Fruit fly (Drosophila melanogaster) whole organism, embryonic: ENCODE results near the gene CG1092.

Experiments
- CG10267 ChIP-seq: fragments of 200-800 bp; sonication (Bioruptor generic); optimal IDR thresholded peaks from 2 replicates; lab custom pipeline; 2018; ENCODE audit warnings: missing biosample characterization, mild to moderate bottlenecking, missing genetic modification characterization, moderate library complexity
- CG10366 ChIP-seq: fragments of 200-800 bp; sonication (Bioruptor generic); IDR thresholded peaks from 2 replicates; pipeline ENCODE4 v1.3.6; 2022; ENCODE audit warnings: missing biosample characterization, missing genetic modification characterization
- CG12236 ChIP-seq: fragments of 200-800 bp; sonication (Bioruptor generic); optimal IDR thresholded peaks from 2 replicates; lab custom pipeline; 2016; ENCODE audit warnings: missing biosample characterization, missing genetic modification characterization
- CG12942 ChIP-seq: fragments of 200-800 bp; sonication (Bioruptor generic); optimal IDR thresholded peaks from 3 replicates; lab custom pipeline; 2016; ENCODE audit warnings: missing biosample characterization, missing genetic modification characterization
- CG13296 ChIP-seq: fragments of 200-800 bp; sonication (Bioruptor generic); optimal IDR thresholded peaks from 3 replicates; lab custom pipeline; 2018; ENCODE audit warnings: missing biosample characterization, mild to moderate bottlenecking, missing genetic modification characterization
- CG15696 ChIP-seq: fragments of 200-800 bp; sonication (Bioruptor generic); optimal IDR thresholded peaks from 2 replicates; lab custom pipeline; 2019; ENCODE audit warnings: missing biosample characterization, mild to moderate bottlenecking, missing genetic modification characterization, moderate library complexity
- CG1602 ChIP-seq: fragments of 200-800 bp; sonication (Bioruptor generic); optimal IDR thresholded peaks from 3 replicates; lab custom pipeline; 2016; ENCODE audit warnings: missing biosample characterization, missing genetic modification characterization
- CG2712 ChIP-seq: fragments of 200-800 bp; optimal IDR thresholded peaks from 3 replicates; lab custom pipeline; 2019; ENCODE audit warnings: missing biosample characterization, mild to moderate bottlenecking, missing genetic modification characterization, moderate library complexity
- CG3281 ChIP-seq: fragments of 200-800 bp; sonication (Bioruptor generic); optimal IDR thresholded peaks from 3 replicates; lab custom pipeline; 2017; ENCODE audit warnings: missing biosample characterization, mild to moderate bottlenecking, missing genetic modification characterization
- CG34422 ChIP-seq: fragments of 200-800 bp; sonication (Bioruptor generic); IDR thresholded peaks from 3 replicates; pipeline ENCODE4 v1.3.6; 2022; ENCODE audit warnings: missing biosample characterization, missing genetic modification characterization
- CG3726 ChIP-seq: fragments of 200-800 bp; sonication (Bioruptor generic); IDR thresholded peaks from 3 replicates; pipeline ENCODE4, ENCODE4 v1.3.6; 2022; ENCODE audit warnings: missing biosample characterization, missing genetic modification characterization
- CG43689 ChIP-seq: fragments of 200-800 bp; sonication (Bioruptor generic); IDR thresholded peaks from 2 replicates; pipeline ENCODE4 v1.3.6; 2022; ENCODE audit warnings: missing biosample characterization, missing genetic modification characterization
- CG6175 ChIP-seq: fragments of 200-800 bp; sonication (Bioruptor generic); IDR thresholded peaks from 3 replicates; pipeline ENCODE4 v1.3.6; 2022; ENCODE audit warnings: missing biosample characterization, missing genetic modification characterization
- CG7786 ChIP-seq: fragments of 200-800 bp; sonication (Bioruptor generic); optimal IDR thresholded peaks from 2 replicates; lab custom pipeline; 2016; ENCODE audit warnings: missing biosample characterization, missing genetic modification characterization
- CG9437 ChIP-seq: fragments of 200-800 bp; sonication (Bioruptor generic); optimal IDR thresholded peaks from 2 replicates; lab custom pipeline; 2018; ENCODE audit warnings: missing biosample characterization, mild to moderate bottlenecking, missing genetic modification characterization
- Dip2 ChIP-seq: fragments of 200-800 bp; sonication (Bioruptor generic); IDR thresholded peaks from 2 replicates; pipeline ENCODE4 v1.3.6; 2022; ENCODE audit warnings: missing biosample characterization, missing genetic modification characterization
- Doc3 ChIP-seq: fragments of 200-800 bp; sonication (Bioruptor generic); IDR thresholded peaks from 3 replicates; pipeline ENCODE4 v1.3.6; 2022; ENCODE audit warnings: missing biosample characterization, missing genetic modification characterization; ENCODE audit not compliant: partially characterized antibody
- HLH54F ChIP-seq: fragments of 200-800 bp; sonication (Bioruptor generic); optimal IDR thresholded peaks from 3 replicates; lab custom pipeline; 2016; ENCODE audit warnings: missing biosample characterization, missing genetic modification characterization
- Hmr ChIP-seq: fragments of 200-800 bp; sonication (Bioruptor generic); optimal IDR thresholded peaks from 3 replicates; lab custom pipeline; 2017; ENCODE audit warnings: mild to moderate bottlenecking, missing biosample characterization, missing genetic modification reagents, missing genetic modification characterization
- Hr39 ChIP-seq: fragments of >200 bp; optimal IDR thresholded peaks from 2 replicates; lab custom pipeline; 2017
- Hr51 ChIP-seq, 2 experiments: fragments of 200-800 bp; sonication (Bioruptor generic); optimal IDR thresholded peaks; 2 replicates in 1 of 2; 3 replicates in 1 of 2; lab custom pipeline; 2016 to 2018; ENCODE audit warnings: missing biosample characterization in 2 of 2, missing genetic modification characterization in 2 of 2, mild to moderate bottlenecking in 1 of 2, moderate library complexity in 1 of 2
- Mes4 ChIP-seq: fragments of 200-800 bp; sonication (Bioruptor generic); optimal IDR thresholded peaks from 2 replicates; lab custom pipeline; 2016; ENCODE audit warnings: missing biosample characterization, missing genetic modification characterization
- Mrtf ChIP-seq: fragments of 200-800 bp; sonication (Bioruptor generic); IDR thresholded peaks from 3 replicates; pipeline ENCODE4 v1.3.6; 2022; ENCODE audit warnings: missing biosample characterization, missing genetic modification characterization
- NK7.1 ChIP-seq: fragments of 200-800 bp; sonication (Bioruptor generic); optimal IDR thresholded peaks from 3 replicates; lab custom pipeline; 2016; ENCODE audit warnings: missing biosample characterization, missing genetic modification characterization
- Rfx ChIP-seq: fragments of 200-800 bp; sonication (Bioruptor generic); IDR thresholded peaks from 2 replicates; pipeline ENCODE4 v1.3.6; 2022; ENCODE audit warnings: missing biosample characterization, missing genetic modification characterization
- Sin3A ChIP-seq: fragments of >200 bp; optimal IDR thresholded peaks from 2 replicates; lab custom pipeline; 2018
- bsh ChIP-seq, 2 experiments: fragments of 200-800 bp; sonication (Bioruptor generic); optimal IDR thresholded peaks; 2 replicates each; lab custom pipeline; 2017 to 2018; ENCODE audit warnings: mild to moderate bottlenecking in 2 of 2, missing biosample characterization in 2 of 2, missing genetic modification characterization in 2 of 2, moderate library complexity in 1 of 2
- chm ChIP-seq: fragments of 200-800 bp; sonication (Bioruptor generic); IDR thresholded peaks from 2 replicates; pipeline ENCODE4 v1.3.6; 2022; ENCODE audit warnings: missing biosample characterization, missing genetic modification characterization
- dati ChIP-seq: fragments of 200-800 bp; sonication (Bioruptor generic); IDR thresholded peaks from 2 replicates; pipeline ENCODE4 v1.3.6; 2022; ENCODE audit warnings: missing biosample characterization, missing genetic modification characterization
- eyg ChIP-seq: fragments of 200-800 bp; sonication (Bioruptor generic); optimal IDR thresholded peaks from 3 replicates; lab custom pipeline; 2016; ENCODE audit warnings: missing biosample characterization, missing genetic modification characterization
- ftz-f1 ChIP-seq: fragments of 200-800 bp; sonication (Bioruptor generic); optimal IDR thresholded peaks from 2 replicates; lab custom pipeline; 2016; ENCODE audit warnings: missing biosample characterization, missing genetic modification characterization
- gcm ChIP-seq: fragments of 200-800 bp; sonication (Bioruptor generic); optimal IDR thresholded peaks from 2 replicates; lab custom pipeline; 2019; ENCODE audit warnings: missing biosample characterization, mild to moderate bottlenecking, missing genetic modification characterization, moderate library complexity
- gro ChIP-seq: fragments of 200-800 bp; sonication (Bioruptor generic); optimal IDR thresholded peaks from 2 replicates; lab custom pipeline; 2016; ENCODE audit warnings: missing biosample characterization, missing genetic modification characterization
- gsb ChIP-seq: fragments of 200-800 bp; sonication (Bioruptor generic); IDR thresholded peaks from 2 replicates; pipeline ENCODE4 v1.3.6; 2022; ENCODE audit warnings: missing biosample characterization, missing genetic modification characterization
- hth ChIP-seq: fragments of >200 bp; optimal IDR thresholded peaks from 2 replicates; lab custom pipeline; 2017; ENCODE audit warnings: inconsistent platforms
- kah ChIP-seq: fragments of 200-800 bp; sonication (Bioruptor generic); optimal IDR thresholded peaks from 2 replicates; lab custom pipeline; 2018; ENCODE audit warnings: missing biosample characterization, mild to moderate bottlenecking, missing genetic modification characterization
- lbe ChIP-seq: fragments of 200-800 bp; sonication (Bioruptor generic); optimal IDR thresholded peaks from 2 replicates; lab custom pipeline; 2016; ENCODE audit warnings: missing biosample characterization, mild to moderate bottlenecking, missing genetic modification characterization
- lmd ChIP-seq: fragments of 200-800 bp; sonication (Bioruptor generic); IDR thresholded peaks from 2 replicates; pipeline ENCODE4 v1.3.6; 2022; ENCODE audit warnings: missing biosample characterization, missing genetic modification characterization
- lov ChIP-seq, 2 experiments: fragments of 200-800 bp in 1 of 2; fragments of >200 bp in 1 of 2; sonication (Bioruptor generic) in 1 of 2; IDR thresholded peaks in 1 of 2; optimal IDR thresholded peaks in 1 of 2; 2 replicates in 1 of 2; 3 replicates in 1 of 2; pipeline versions ENCODE4 v1.3.6 to Lab custom; 2017 to 2022; ENCODE audit warnings: missing biosample characterization in 1 of 2, missing genetic modification characterization in 1 of 2
- luna ChIP-seq: fragments of 200-800 bp; sonication (Bioruptor generic); optimal IDR thresholded peaks from 2 replicates; lab custom pipeline; 2016; ENCODE audit warnings: missing biosample characterization, missing genetic modification characterization
- nerfin-1 ChIP-seq: fragments of 200-800 bp; sonication (Bioruptor generic); optimal IDR thresholded peaks from 3 replicates; lab custom pipeline; 2019; ENCODE audit warnings: missing biosample characterization, mild to moderate bottlenecking, missing genetic modification characterization, moderate library complexity
- nom ChIP-seq: fragments of 200-800 bp; sonication (Bioruptor generic); optimal IDR thresholded peaks from 2 replicates; lab custom pipeline; 2017; ENCODE audit warnings: missing biosample characterization, missing genetic modification characterization, mild to moderate bottlenecking, moderate library complexity, missing genetic modification reagents
- salm ChIP-seq: fragments of 200-800 bp; sonication (Bioruptor generic); optimal IDR thresholded peaks from 2 replicates; lab custom pipeline; 2018; ENCODE audit warnings: missing biosample characterization, mild to moderate bottlenecking, missing genetic modification characterization
- slbo ChIP-seq: fragments of 200-800 bp; sonication (Bioruptor generic); IDR thresholded peaks from 2 replicates; pipeline ENCODE4 v1.3.6; 2022; ENCODE audit warnings: missing biosample characterization, missing genetic modification characterization
- sqz ChIP-seq: fragments of 200-800 bp; sonication (Bioruptor generic); optimal IDR thresholded peaks from 3 replicates; lab custom pipeline; 2018; ENCODE audit warnings: missing biosample characterization, mild to moderate bottlenecking, missing genetic modification characterization
- ssp ChIP-seq: fragments of 200-800 bp; sonication (Bioruptor generic); IDR thresholded peaks from 2 replicates; pipeline ENCODE4 v1.3.6; 2022; ENCODE audit warnings: missing biosample characterization, missing genetic modification characterization
- tll ChIP-seq, 2 experiments: fragments of 200-800 bp in 1 of 2; fragments of >200 bp in 1 of 2; sonication (Bioruptor generic) in 1 of 2; optimal IDR thresholded peaks; 2 replicates each; lab custom pipeline; 2017 to 2019; ENCODE audit warnings: missing biosample characterization in 2 of 2, missing genetic modification characterization in 2 of 2, mild to moderate bottlenecking in 1 of 2, moderate library complexity in 1 of 2
- trh ChIP-seq: fragments of 200-800 bp; sonication (Bioruptor generic); optimal IDR thresholded peaks from 2 replicates; lab custom pipeline; 2016; ENCODE audit warnings: missing biosample characterization, missing genetic modification characterization
- usp ChIP-seq: fragments of >200 bp; optimal IDR thresholded peaks from 2 replicates; lab custom pipeline; 2017; ENCODE audit warnings: missing biosample characterization, missing genetic modification characterization
- wdn ChIP-seq: fragments of 200-800 bp; sonication (Bioruptor generic); IDR thresholded peaks from 2 replicates; pipeline ENCODE4 v1.3.6; 2022; ENCODE audit warnings: missing biosample characterization, missing genetic modification characterization

The CG1092 gene

dm6 chr3R:4229137-4229764 lies 37.3 kb upstream of the CG1092 start, which contains the start of gene DhpD (continued):
- TF ChIP-seq hth (lab: Kevin White, UChicago), result no peak
- TF ChIP-seq kah, result peak; percentile 31
- TF ChIP-seq Sin3A (lab: Kevin White, UChicago), result no peak
- TF ChIP-seq luna (GFP tag; lab: Kevin White, UChicago), result no peak
- TF ChIP-seq sqz, result no peak
- peak; percentile 75 for TF ChIP-seq CG15696 (tag; lab: Kevin White, UChicago)
- TF ChIP-seq CG43689 (GFP tag; lab: Robert Waterston, UW), result peak; percentile 51; the same call in 1 of the 2 replicates
- TF ChIP-seq lov (optimal IDR thresholded peaks at IDR 0.05; lab: Kevin White, UChicago), result no peak
- peak; percentile 78; the same call in 2 of the 3 replicates for TF ChIP-seq lov (GFP tag; IDR thresholded peaks at IDR 0.05; lab: Robert Waterston, UW)
- TF ChIP-seq eyg, result no peak
- TF ChIP-seq NK7.1 (GFP tag; lab: Kevin White, UChicago), result no peak
- TF ChIP-seq HLH54F (GFP tag; lab: Kevin White, UChicago), result peak; percentile 61
- no peak for TF ChIP-seq salm (tag; lab: Kevin White, UChicago)
- peak; percentile 82 for TF ChIP-seq lbe (GFP tag; lab: Kevin White, UChicago)
- TF ChIP-seq Hr39 (lab: Kevin White, UChicago), result no peak
- TF ChIP-seq Mes4 (GFP tag; lab: Kevin White, UChicago), result no peak
- no peak for TF ChIP-seq gcm (GFP tag; lab: Kevin White, UChicago)
- peak; percentile 70 for TF ChIP-seq CG13296 (GFP tag; lab: Kevin White, UChicago)
- TF ChIP-seq Hmr (GFP tag; lab: Kevin White, UChicago), result peak; percentile 73
- no peak for TF ChIP-seq Dip2
- peak; percentile 48 for TF ChIP-seq ssp
- TF ChIP-seq CG2712 (tag; lab: Kevin White, UChicago), result peak; percentile 79
- peak; percentile 38; the same call in 1 of the 2 replicates for TF ChIP-seq gsb (GFP tag; lab: Robert Waterston, UW)
- peak; percentile 34 to 64 for TF ChIP-seq bsh (GFP tag; optimal IDR thresholded peaks at IDR 0.05; lab: Kevin White, UChicago)
- no peak for TF ChIP-seq trh
- TF ChIP-seq CG12236, result no peak
- TF ChIP-seq CG3726 (GFP tag; lab: Robert Waterston, UW), result no peak
- no peak for TF ChIP-seq nerfin-1 (tag; lab: Kevin White, UChicago)
- peak; percentile 32; the same call in 1 of the 3 replicates for TF ChIP-seq CG6175 (GFP tag; lab: Robert Waterston, UW)
- 0 out of 2 replicates have a peak, but pooled peaks have one; percentile 13 for TF ChIP-seq dati (GFP tag; lab: Robert Waterston, UW)
- peak; percentile 9 for TF ChIP-seq CG9437
- peak; percentile 63 for TF ChIP-seq CG7786 (GFP tag; lab: Kevin White, UChicago)
- TF ChIP-seq wdn (GFP tag; lab: Robert Waterston, UW), result peak; percentile 60; the same call in 1 of the 2 replicates
- no peak for TF ChIP-seq usp (GFP tag; lab: Kevin White, UChicago)
- TF ChIP-seq gro (GFP tag; lab: Kevin White, UChicago), result peak; percentile 29
- peak; percentile 82 for TF ChIP-seq CG3281 (GFP tag; lab: Kevin White, UChicago)
- TF ChIP-seq Rfx (GFP tag; lab: Robert Waterston, UW), result peak; percentile 92
- TF ChIP-seq nom (GFP tag; lab: Kevin White, UChicago), result peak; percentile 65
- peak; percentile 30; the same call in 1 of the 2 replicates for TF ChIP-seq chm (GFP tag; lab: Robert Waterston, UW)
- TF ChIP-seq tll (GFP tag; optimal IDR thresholded peaks at IDR 0.05; lab: Kevin White, UChicago), result no peak
- TF ChIP-seq Doc3, result no peak
- peak; percentile 91 for TF ChIP-seq ftz-f1 (GFP tag; lab: Kevin White, UChicago)
- TF ChIP-seq CG12942, result peak; percentile 61
- peak; percentile 28 to 65 for TF ChIP-seq Hr51 (GFP tag; optimal IDR thresholded peaks at IDR 0.05; lab: Kevin White, UChicago)
- TF ChIP-seq CG10366, result peak; percentile 66
- TF ChIP-seq slbo (GFP tag; lab: Robert Waterston, UW), result peak; percentile 86
- TF ChIP-seq Mrtf (GFP tag; lab: Robert Waterston, UW), result peak; percentile 43; the same call in 2 of the 3 replicates
- peak; percentile 47 for TF ChIP-seq CG10267 (tag; lab: Kevin White, UChicago)
- peak; percentile 53; the same call in 1 of the 3 replicates for TF ChIP-seq CG34422 (GFP tag; lab: Robert Waterston, UW)
- TF ChIP-seq lmd (GFP tag; lab: Robert Waterston, UW), result peak; percentile 77
- peak; percentile 53 for TF ChIP-seq CG1602 (GFP tag; lab: Kevin White, UChicago)
